Worm (Caenorhabditis elegans) whole organism, mixed stage, embryonic: ENCODE data around the gene F10E9.7.
A peak's percentile ranks its signal among the peaks of the same experiment; 100 is the strongest.
"Not testable (repeated sequence)": the region's sequence is repeated elsewhere in the genome, so short reads cannot be mapped to it uniquely, and the experiment has no call there.

Source experiments
- M03D4.4 ChIP-seq: sonication (generic microtip); optimal IDR thresholded peaks from 2 replicates; lab custom pipeline; 2017; ENCODE audit warnings: mild to moderate bottlenecking, missing genetic modification characterization, missing compliant biosample characterization
- bed-3 ChIP-seq: fragments of 200-800 bp; sonication (Bioruptor generic); optimal IDR thresholded peaks from 3 replicates; lab custom pipeline; 2018; ENCODE audit warnings: mild to moderate bottlenecking, missing genetic modification characterization, moderate library complexity, missing compliant biosample characterization
- blmp-1 ChIP-seq: fragments of 150-350 bp; optimal IDR thresholded peaks from 2 replicates; lab custom pipeline; 2014; ENCODE audit warnings: missing biosample characterization, missing genetic modification characterization
- ceh-83 ChIP-seq: fragments of 200-800 bp; sonication (Bioruptor generic); optimal IDR thresholded peaks from 2 replicates; lab custom pipeline; 2018; ENCODE audit warnings: mild to moderate bottlenecking, missing genetic modification characterization, missing compliant biosample characterization
- ces-1 ChIP-seq: fragments of 150-350 bp; optimal IDR thresholded peaks from 2 replicates; lab custom pipeline; 2014; ENCODE audit warnings: missing biosample characterization, missing genetic modification reagents, missing genetic modification characterization
- cnd-1 ChIP-seq: fragments of 200-800 bp; sonication (Bioruptor generic); optimal IDR thresholded peaks from 2 replicates; lab custom pipeline; 2018; ENCODE audit warnings: mild to moderate bottlenecking, missing genetic modification characterization, missing compliant biosample characterization
- drap-1 ChIP-seq: fragments of 200-800 bp; sonication (Bioruptor generic); optimal IDR thresholded peaks from 3 replicates; lab custom pipeline; 2018; ENCODE audit warnings: mild to moderate bottlenecking, missing genetic modification characterization, missing compliant biosample characterization
- elt-1 ChIP-seq: sonication (generic microtip); optimal IDR thresholded peaks from 2 replicates; lab custom pipeline; 2017; ENCODE audit warnings: missing genetic modification characterization, mild to moderate bottlenecking, missing compliant biosample characterization, antibody characterized with exemption, moderate library complexity, borderline replicate concordance; ENCODE audit not compliant: insufficient read depth
- elt-3 ChIP-seq: fragments of 150-350 bp; optimal IDR thresholded peaks from 2 replicates; lab custom pipeline; 2014; ENCODE audit warnings: missing biosample characterization, missing genetic modification characterization
- ham-2 ChIP-seq: fragments of 200-800 bp; sonication (Bioruptor generic); optimal IDR thresholded peaks from 2 replicates; lab custom pipeline; 2018; ENCODE audit warnings: mild to moderate bottlenecking, missing genetic modification characterization, missing compliant biosample characterization
- lin-13 ChIP-seq: fragments of 150-350 bp; optimal IDR thresholded peaks from 2 replicates; lab custom pipeline; 2014; ENCODE audit warnings: missing biosample characterization, missing genetic modification characterization
- lin-32 ChIP-seq: fragments of 200-800 bp; sonication (Bioruptor generic); optimal IDR thresholded peaks from 2 replicates; lab custom pipeline; 2018; ENCODE audit warnings: mild to moderate bottlenecking, missing genetic modification characterization, missing compliant biosample characterization
- lsy-2 ChIP-seq: fragments of 150-350 bp; optimal IDR thresholded peaks from 2 replicates; lab custom pipeline; 2014; ENCODE audit warnings: missing biosample characterization, missing genetic modification characterization
- mab-5 ChIP-seq: fragments of 150-350 bp; optimal IDR thresholded peaks from 2 replicates; lab custom pipeline; 2014; ENCODE audit warnings: missing biosample characterization, missing genetic modification characterization
- nhr-2 ChIP-seq: fragments of 150-350 bp; optimal IDR thresholded peaks from 2 replicates; lab custom pipeline; 2014; ENCODE audit warnings: missing biosample characterization, missing genetic modification characterization
- nhr-237 ChIP-seq: fragments of 150-350 bp; optimal IDR thresholded peaks from 2 replicates; lab custom pipeline; 2014; ENCODE audit warnings: missing biosample characterization, missing genetic modification characterization
- nhr-76 ChIP-seq: sonication (generic microtip); optimal IDR thresholded peaks from 2 replicates; lab custom pipeline; 2017; ENCODE audit warnings: missing biosample characterization, missing genetic modification characterization
- pha-4 ChIP-seq: fragments of 150-350 bp; optimal IDR thresholded peaks from 2 replicates; lab custom pipeline; 2018; ENCODE audit warnings: missing biosample characterization, missing genetic modification reagents, missing genetic modification characterization
- sptf-1 ChIP-seq: sonication (generic microtip); optimal IDR thresholded peaks from 2 replicates; lab custom pipeline; 2017; ENCODE audit warnings: mild to moderate bottlenecking, missing genetic modification characterization, moderate library complexity, missing compliant biosample characterization
- tbx-8 ChIP-seq: fragments of 200-800 bp; sonication (Bioruptor generic); optimal IDR thresholded peaks from 2 replicates; lab custom pipeline; 2018; ENCODE audit warnings: mild to moderate bottlenecking, missing genetic modification characterization, moderate library complexity, missing compliant biosample characterization
- unc-120 ChIP-seq: sonication (generic microtip); optimal IDR thresholded peaks from 2 replicates; lab custom pipeline; 2017; ENCODE audit warnings: missing genetic modification characterization, missing compliant biosample characterization; ENCODE audit not compliant: poor library complexity, severe bottlenecking
- unc-39 ChIP-seq: fragments of 150-350 bp; optimal IDR thresholded peaks from 2 replicates; lab custom pipeline; 2014; ENCODE audit warnings: missing biosample characterization, missing genetic modification characterization
- unc-62 ChIP-seq: fragments of 150-350 bp; optimal IDR thresholded peaks from 2 replicates; lab custom pipeline; 2014; ENCODE audit warnings: missing biosample characterization, missing genetic modification reagents, missing genetic modification characterization
- zip-8 ChIP-seq: fragments of 150-350 bp; optimal IDR thresholded peaks from 2 replicates; lab custom pipeline; 2014; ENCODE audit warnings: missing biosample characterization, missing genetic modification characterization

F10E9.7 gene

ce11 chrIII:8354644-8355461, 47.6 kb upstream of the F10E9.7 start, which contains the start of gene unc-116:
Gene unc-116 (minus strand): TSS chrIII:8355174.
- TF ChIP-seq ham-2 (GFP tag; lab: Kevin White, UChicago) (peak; percentile 11), elt-1 (tag; lab: Kevin White, UChicago) (no peak), M03D4.4 (tag; lab: Kevin White, UChicago) (no peak), ces-1 (GFP tag; lab: Kevin White, UChicago) (peak; percentile 50), elt-3 (tag; lab: Kevin White, UChicago) (peak; percentile 13), nhr-237 (tag; lab: Kevin White, UChicago) (peak; percentile 69), unc-39 (no peak), pha-4 (peak; percentile 78), bed-3 (no peak)

DNA sequence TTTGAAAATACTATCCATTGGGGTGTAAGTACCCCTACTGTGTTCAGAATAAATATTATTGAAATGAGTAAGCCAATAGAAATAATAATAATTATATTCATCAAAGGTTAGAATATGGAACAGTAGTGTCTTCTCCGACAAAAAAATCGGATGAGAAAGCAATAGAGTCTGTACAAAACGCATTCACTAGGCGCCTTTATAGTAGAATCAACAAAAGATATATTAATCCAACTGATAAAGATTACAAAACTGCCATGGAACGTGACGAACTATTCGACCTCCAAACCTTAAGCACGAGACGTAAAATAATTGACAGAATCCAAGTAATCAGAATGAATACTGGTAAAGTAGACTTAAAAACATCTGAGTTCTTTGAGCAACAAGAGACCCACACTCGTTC, 40.6 kb upstream of the F10E9.7 start, which contains the start of gene clc-29:
TSS of gene clc-29 (minus strand) at position 101 of the 400 bp plus-strand sequence.
- TF ChIP-seq nhr-76; unc-120 (tag; lab: Kevin White, UChicago); zip-8: not testable (repeated sequence)
- TF ChIP-seq, all 35 proteins: peak for 0; not testable (repeated sequence) for 35

DNA sequence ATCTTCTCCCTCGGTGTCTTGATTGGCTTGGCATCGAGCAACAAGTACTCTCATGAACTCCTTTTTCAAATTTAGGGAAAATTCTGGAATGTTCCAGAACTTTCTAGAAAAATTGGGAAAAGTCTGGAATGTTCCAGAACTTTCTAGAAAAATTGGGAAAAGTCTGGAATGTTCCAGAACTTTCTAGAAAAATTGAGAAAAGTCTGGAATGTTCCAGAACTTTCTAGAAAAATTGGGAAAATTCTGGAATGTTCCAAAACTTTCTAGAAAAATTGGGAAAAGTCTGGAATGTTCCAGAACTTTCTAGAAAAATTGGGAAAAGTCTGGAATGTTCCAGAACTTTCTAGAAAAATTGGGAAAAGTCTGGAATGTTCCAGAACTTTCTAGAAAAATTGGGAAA, 37.0 kb upstream of the F10E9.7 start, which contains the start of gene ZC262.7:
TSS of gene ZC262.7 (minus strand) at position 54 of the 400 bp plus-strand sequence.
- not testable (repeated sequence) for TF ChIP-seq ceh-83 (GFP tag; lab: Kevin White, UChicago); drap-1; bed-3
- TF ChIP-seq, all 35 proteins: peak for 0; not testable (repeated sequence) for 35

- not testable (repeated sequence) for TF ChIP-seq lin-32; lin-13 (tag; lab: Kevin White, UChicago); tbx-8 (GFP tag; lab: Kevin White, UChicago)
These were observed 32.1 kb upstream of the F10E9.7 start, which contains the start of gene clc-28 for ce11 chrIII:8339372-8339771. Gene clc-28 (minus strand): TSS chrIII:8339472.

- TF ChIP-seq nhr-237 (tag; lab: Kevin White, UChicago) (no peak), ceh-83 (GFP tag; lab: Kevin White, UChicago) (no peak), sptf-1 (no peak), zip-8 (no peak), nhr-2 (tag; lab: Kevin White, UChicago) (no peak), cnd-1 (no peak), ces-1 (GFP tag; lab: Kevin White, UChicago) (no peak), nhr-76 (no peak), blmp-1 (tag; lab: Kevin White, UChicago) (no peak), unc-62 (no peak), lsy-2 (tag; lab: Kevin White, UChicago) (no peak)
- TF ChIP-seq, all 35 proteins: peak for 0
These were observed 27.2 kb upstream of the F10E9.7 start, which contains the start of gene ZC262.4 for ce11 chrIII:8334432-8334831. Gene ZC262.4 (minus strand): TSS chrIII:8334532.

ce11 chrIII:8331779-8332178, 24.5 kb upstream of the F10E9.7 start, which contains the start of the genes mrps-18A and ZC262.2:
Gene mrps-18A (minus strand): TSS chrIII:8331919.
Gene ZC262.2 (plus strand): TSS chrIII:8332062.
- TF ChIP-seq cnd-1 (no peak), lsy-2 (tag; lab: Kevin White, UChicago) (peak; percentile 95), ces-1 (GFP tag; lab: Kevin White, UChicago) (peak; percentile 4), zip-8 (no peak)

- TF ChIP-seq drap-1 = no peak
- no peak for TF ChIP-seq unc-120 (tag; lab: Kevin White, UChicago)
- no peak for TF ChIP-seq mab-5 (tag; lab: Kevin White, UChicago)
- TF ChIP-seq ham-2 (GFP tag; lab: Kevin White, UChicago) = no peak
- TF ChIP-seq ceh-83 (GFP tag; lab: Kevin White, UChicago) = no peak
- no peak for TF ChIP-seq pha-4
- TF ChIP-seq unc-62 = no peak
These were observed 24.0 kb upstream of the F10E9.7 start, which contains the start of gene iglr-2 for ce11 chrIII:8331211-8331610. Gene iglr-2 (minus strand): TSS chrIII:8331311.
